Worm (Caenorhabditis elegans): Measurements from ENCODE around the gene lin-39.

lin-39 gene

ce11 chrIII:7570083-7570695 lies 33.8 kb upstream of the lin-39 start, which contains the start of gene R13A5.7 (continued):
- TF ChIP-seq pbrm-1 (GFP tag; IDR thresholded peaks at IDR 0.05): peak; percentile 46; the same call in 1 of the 2 replicates
- TF ChIP-seq ets-4 (GFP tag; optimal IDR thresholded peaks at IDR 0.05): peak; percentile 12
- no peak for TF ChIP-seq attf-3 (GFP tag; conservative IDR thresholded peaks at IDR 0.05)
- no peak for TF ChIP-seq ztf-26 (tag; optimal IDR thresholded peaks at IDR 0.05)
- TF ChIP-seq tlf-1 (GFP tag; optimal IDR thresholded peaks at IDR 0.05): peak; percentile 28
- no peak for TF ChIP-seq madf-3 (GFP tag; IDR thresholded peaks at IDR 0.05)
- peak; percentile 36 for TF ChIP-seq tbp1 (GFP tag; optimal IDR thresholded peaks at IDR 0.05)
- no peak; the same call in 1 of the 2 replicates for TF ChIP-seq B0336.3 (GFP tag; IDR thresholded peaks at IDR 0.05)
- peak; percentile 80 for TF ChIP-seq ceh-27 (GFP tag; optimal IDR thresholded peaks at IDR 0.05)
- TF ChIP-seq nfyb-1 (GFP tag; IDR thresholded peaks at IDR 0.05): peak; percentile 84
- peak; percentile 36 for TF ChIP-seq nhr-90 (tag; optimal IDR thresholded peaks at IDR 0.05)
- TF ChIP-seq aptf-2 (GFP tag; conservative IDR thresholded peaks at IDR 0.05): 0 out of 2 replicates have a peak, but pooled peaks have one; percentile 47
- peak; percentile 42; the same call in 1 of the 2 replicates for TF ChIP-seq egrh-3 (GFP tag; IDR thresholded peaks at IDR 0.05)
- no peak for TF ChIP-seq hlh-26 (GFP tag; conservative IDR thresholded peaks at IDR 0.05)
- TF ChIP-seq lin-26 (GFP tag; IDR thresholded peaks at IDR 0.05): no peak
- no peak for TF ChIP-seq sptf-2 (GFP tag; optimal IDR thresholded peaks at IDR 0.05)
- TF ChIP-seq nhr-179 (tag; optimal IDR thresholded peaks at IDR 0.05): no peak
- 0 out of 2 replicates have a peak, but pooled peaks have one; percentile 26 for TF ChIP-seq madf-6 (GFP tag; IDR thresholded peaks at IDR 0.05)
- TF ChIP-seq snpc-4 (GFP tag; optimal IDR thresholded peaks at IDR 0.05): no peak
- TF ChIP-seq snpc-4 (tag; optimal IDR thresholded peaks at IDR 0.05): peak in 3 of 4 experiments; percentile 6 to 68 (median 59)
- TF ChIP-seq attf-5 (GFP tag; optimal IDR thresholded peaks at IDR 0.05): peak; percentile 85
- TF ChIP-seq ztf-28 (GFP tag; IDR thresholded peaks at IDR 0.05): no peak
- TF ChIP-seq ZK185.1 (tag; optimal IDR thresholded peaks at IDR 0.05; ENCODE audit: poor library complexity, severe bottlenecking): peak; percentile 71
- peak; percentile 6 for TF ChIP-seq F52B5.7 (tag; optimal IDR thresholded peaks at IDR 0.05)
- peak in 1 of 3 experiments; percentile 62 for TF ChIP-seq lin-35 (GFP tag; optimal IDR thresholded peaks at IDR 0.05)
- peak; percentile 85 for TF ChIP-seq hmg-1.2 (GFP tag; IDR thresholded peaks at IDR 0.05)
- peak; percentile 25 for TF ChIP-seq somi-1 (GFP tag; optimal IDR thresholded peaks at IDR 0.05)
- no peak for TF ChIP-seq atf-7 (tag; optimal IDR thresholded peaks at IDR 0.05)
- TF ChIP-seq K12H6.12 (tag; optimal IDR thresholded peaks at IDR 0.05): peak; percentile 64
- TF ChIP-seq attf-6 (GFP tag; IDR thresholded peaks at IDR 0.05): no peak
- no peak for TF ChIP-seq lsy-27 (tag; optimal IDR thresholded peaks at IDR 0.05; ENCODE audit: borderline replicate concordance, insufficient read depth)
- no peak for TF ChIP-seq pha-4 (tag; optimal IDR thresholded peaks at IDR 0.05)
- TF ChIP-seq rpc-1 (optimal IDR thresholded peaks at IDR 0.05): no peak
- TF ChIP-seq rpc-1 (tag; optimal IDR thresholded peaks at IDR 0.05): no peak
- TF ChIP-seq snpc-1.3 (tag; optimal IDR thresholded peaks at IDR 0.05; ENCODE audit: insufficient read depth): no peak
- TF ChIP-seq die-1 (tag; optimal IDR thresholded peaks at IDR 0.05): peak; percentile 52
- no peak for TF ChIP-seq ztf-22 (GFP tag; optimal IDR thresholded peaks at IDR 0.05)
- TF ChIP-seq let-526 (GFP tag; IDR thresholded peaks at IDR 0.05): 0 out of 2 replicates have a peak, but pooled peaks have one; percentile 37
- TF ChIP-seq lin-54 (GFP tag; optimal IDR thresholded peaks at IDR 0.05): peak; percentile 69
- TF ChIP-seq K11D2.4 (GFP tag; IDR thresholded peaks at IDR 0.05): 0 out of 2 replicates have a peak, but pooled peaks have one; percentile 17
